Worm (Caenorhabditis elegans): ENCODE data around the gene moc-2.

ce11 chrV:6513356-6513755 is 9.4 kb upstream of the moc-2 start:
- TF ChIP-seq fkh-10 (GFP tag; optimal IDR thresholded peaks at IDR 0.05), result no peak
- no peak for TF ChIP-seq dve-1 (tag; optimal IDR thresholded peaks at IDR 0.05; ENCODE audit: insufficient read depth)
- TF ChIP-seq fos-1 (tag; optimal IDR thresholded peaks at IDR 0.05), result no peak
- TF ChIP-seq rbr-2 (tag; optimal IDR thresholded peaks at IDR 0.05), result no peak
- no peak for TF ChIP-seq snpc-4 (tag; optimal IDR thresholded peaks at IDR 0.05)
- no peak for TF ChIP-seq zfp-3 (GFP tag; conservative IDR thresholded peaks at IDR 0.05)
- no peak for TF ChIP-seq nhr-11 (tag; optimal IDR thresholded peaks at IDR 0.05)
- no peak for TF ChIP-seq madf-9 (GFP tag; conservative IDR thresholded peaks at IDR 0.05)
- no peak for TF ChIP-seq lin-39 (tag; optimal IDR thresholded peaks at IDR 0.05)
- TF ChIP-seq ceh-28 (tag; optimal IDR thresholded peaks at IDR 0.05), result no peak
- no peak for TF ChIP-seq saeg-2 (GFP tag; IDR thresholded peaks at IDR 0.05)
- TF ChIP-seq lsy-2 (tag; optimal IDR thresholded peaks at IDR 0.05), result no peak

Measured in whole organism, L4 larva.